Fruit fly (Drosophila melanogaster): Measurements from ENCODE around the gene TM9SF2.

- TF ChIP-seq CG9139 (GFP tag; optimal IDR thresholded peaks at IDR 0.05) (no peak), achi (GFP tag; optimal IDR thresholded peaks at IDR 0.05) (no peak)
Observed at dm6 chr2L:20733025-20733424, 1.1 kb downstream of the TM9SF2 start.

Data from whole organism, prepupa.